Worm (Caenorhabditis elegans) whole organism, L3 larva: ENCODE data around the gene T06E6.10.
A peak's percentile ranks its signal among the peaks of the same experiment; 100 is the strongest.

Experiments used
- ZK546.5 ChIP-seq: sonication (generic microtip); optimal IDR thresholded peaks from 2 replicates; lab custom pipeline; 2017; ENCODE audit warnings: missing biosample characterization, missing genetic modification characterization
- aly-2 ChIP-seq: fragments of 150-350 bp; optimal IDR thresholded peaks from 2 replicates; lab custom pipeline; 2014; ENCODE audit warnings: missing biosample characterization, missing genetic modification characterization
- ceh-16 ChIP-seq: sonication (generic microtip); optimal IDR thresholded peaks from 2 replicates; lab custom pipeline; 2017; ENCODE audit warnings: missing biosample characterization, missing genetic modification characterization
- ceh-28 ChIP-seq: fragments of 150-350 bp; optimal IDR thresholded peaks from 2 replicates; lab custom pipeline; 2014; ENCODE audit warnings: missing biosample characterization, missing genetic modification reagents, missing genetic modification characterization
- ceh-82 ChIP-seq: fragments of 150-350 bp; optimal IDR thresholded peaks from 2 replicates; lab custom pipeline; 2014; ENCODE audit warnings: missing biosample characterization, missing genetic modification characterization
- daf-12 ChIP-seq: fragments of 150-350 bp; optimal IDR thresholded peaks from 2 replicates; lab custom pipeline; 2014; ENCODE audit warnings: missing biosample characterization, missing genetic modification reagents, missing genetic modification characterization
- egl-27 ChIP-seq: sonication (generic microtip); optimal IDR thresholded peaks from 4 replicates; lab custom pipeline; 2017; ENCODE audit warnings: missing biosample characterization, missing genetic modification reagents, missing genetic modification characterization
- elt-2 ChIP-seq: sonication (generic microtip); optimal IDR thresholded peaks from 2 replicates; lab custom pipeline; 2016; ENCODE audit warnings: missing genetic modification reagents, mild to moderate bottlenecking, missing genetic modification characterization, missing compliant biosample characterization
- elt-3 ChIP-seq, 3 experiments: fragments of 150-350 bp in 1 of 3; sonication (generic microtip) in 2 of 3; optimal IDR thresholded peaks; 2 replicates in 2 of 3; 4 replicates in 1 of 3; lab custom pipeline; 2014 to 2017; ENCODE audit warnings: missing biosample characterization in 3 of 3, missing genetic modification characterization in 3 of 3
- fkh-10 ChIP-seq: sonication (generic microtip); optimal IDR thresholded peaks from 2 replicates; lab custom pipeline; 2017; ENCODE audit warnings: missing biosample characterization, missing genetic modification reagents, missing genetic modification characterization
- fos-1 ChIP-seq: fragments of 150-350 bp; optimal IDR thresholded peaks from 2 replicates; lab custom pipeline; 2014; ENCODE audit warnings: missing biosample characterization, missing genetic modification characterization
- jun-1 ChIP-seq: fragments of 150-350 bp; optimal IDR thresholded peaks from 2 replicates; lab custom pipeline; 2014; ENCODE audit warnings: missing biosample characterization, missing genetic modification reagents, missing genetic modification characterization
- lin-39 ChIP-seq: fragments of 150-350 bp; optimal IDR thresholded peaks from 2 replicates; lab custom pipeline; 2018; ENCODE audit warnings: missing biosample characterization, missing genetic modification reagents, missing genetic modification characterization
- lsy-12 ChIP-seq: sonication (generic microtip); optimal IDR thresholded peaks from 2 replicates; lab custom pipeline; 2016; ENCODE audit warnings: mild to moderate bottlenecking, missing genetic modification characterization, missing compliant biosample characterization
- mdl-1 ChIP-seq: fragments of 150-350 bp; optimal IDR thresholded peaks from 2 replicates; lab custom pipeline; 2014; ENCODE audit warnings: missing biosample characterization, missing genetic modification characterization
- nfya-1 ChIP-seq: sonication (generic microtip); optimal IDR thresholded peaks from 2 replicates; lab custom pipeline; 2017; ENCODE audit warnings: missing genetic modification characterization, mild to moderate bottlenecking, missing compliant biosample characterization, antibody characterized with exemption, moderate library complexity; ENCODE audit not compliant: insufficient read depth
- nhr-11 ChIP-seq: fragments of 150-350 bp; optimal IDR thresholded peaks from 2 replicates; lab custom pipeline; 2014; ENCODE audit warnings: missing biosample characterization, missing genetic modification characterization
- nhr-12 ChIP-seq: fragments of 150-350 bp; optimal IDR thresholded peaks from 2 replicates; lab custom pipeline; 2014; ENCODE audit warnings: missing biosample characterization, missing genetic modification characterization
- nhr-23 ChIP-seq: fragments of 150-350 bp; optimal IDR thresholded peaks from 2 replicates; lab custom pipeline; 2014; ENCODE audit warnings: missing biosample characterization, missing genetic modification reagents, missing genetic modification characterization
- nhr-237 ChIP-seq: fragments of 150-350 bp; optimal IDR thresholded peaks from 2 replicates; lab custom pipeline; 2014; ENCODE audit warnings: missing biosample characterization, missing genetic modification characterization
- nhr-25 ChIP-seq: sonication (generic microtip); optimal IDR thresholded peaks from 2 replicates; lab custom pipeline; 2017; ENCODE audit warnings: missing biosample characterization, missing genetic modification characterization
- nhr-28 ChIP-seq: fragments of 150-350 bp; optimal IDR thresholded peaks from 2 replicates; lab custom pipeline; 2014; ENCODE audit warnings: missing biosample characterization, missing genetic modification characterization
- nhr-43 ChIP-seq: sonication (generic microtip); optimal IDR thresholded peaks from 2 replicates; lab custom pipeline; 2016; ENCODE audit warnings: mild to moderate bottlenecking, missing genetic modification characterization, missing compliant biosample characterization; ENCODE audit not compliant: poor library complexity, severe bottlenecking
- nhr-67 ChIP-seq: fragments of 150-350 bp; optimal IDR thresholded peaks from 2 replicates; lab custom pipeline; 2014; ENCODE audit warnings: missing biosample characterization, missing genetic modification characterization
- nhr-76 ChIP-seq: fragments of 150-350 bp; sonication (generic microtip); optimal IDR thresholded peaks from 5 replicates; lab custom pipeline; 2014; ENCODE audit warnings: missing biosample characterization, missing genetic modification characterization
- nhr-77 ChIP-seq: fragments of 150-350 bp; optimal IDR thresholded peaks from 2 replicates; lab custom pipeline; 2014; ENCODE audit warnings: missing biosample characterization, missing genetic modification characterization
- pha-4 ChIP-seq: fragments of 150-350 bp; optimal IDR thresholded peaks from 2 replicates; lab custom pipeline; 2014; ENCODE audit warnings: missing biosample characterization, missing genetic modification reagents, missing genetic modification characterization
- pqm-1 ChIP-seq: fragments of 150-350 bp; optimal IDR thresholded peaks from 2 replicates; lab custom pipeline; 2017; ENCODE audit warnings: missing biosample characterization, missing genetic modification characterization, inconsistent platforms
- sea-2 ChIP-seq: fragments of 150-350 bp; sonication (generic microtip); optimal IDR thresholded peaks from 4 replicates; lab custom pipeline; 2014; ENCODE audit warnings: missing biosample characterization, missing genetic modification reagents, missing genetic modification characterization
- skn-1 ChIP-seq: fragments of 150-350 bp; optimal IDR thresholded peaks from 2 replicates; lab custom pipeline; 2014; ENCODE audit warnings: missing biosample characterization, missing genetic modification characterization
- snpc-4 ChIP-seq: fragments of 150-350 bp; optimal IDR thresholded peaks from 2 replicates; lab custom pipeline; 2014; ENCODE audit warnings: missing biosample characterization, missing genetic modification characterization
- tbx-2 ChIP-seq: sonication (generic microtip); optimal IDR thresholded peaks from 2 replicates; lab custom pipeline; 2016; ENCODE audit warnings: mild to moderate bottlenecking, missing genetic modification characterization, missing compliant biosample characterization
- unc-39 ChIP-seq: sonication (generic microtip); optimal IDR thresholded peaks from 4 replicates; lab custom pipeline; 2017; ENCODE audit warnings: missing biosample characterization, missing genetic modification characterization
- zag-1 ChIP-seq: fragments of 150-350 bp; optimal IDR thresholded peaks from 2 replicates; lab custom pipeline; 2014; ENCODE audit warnings: missing biosample characterization, missing genetic modification characterization

T06E6.10 gene

DNA sequence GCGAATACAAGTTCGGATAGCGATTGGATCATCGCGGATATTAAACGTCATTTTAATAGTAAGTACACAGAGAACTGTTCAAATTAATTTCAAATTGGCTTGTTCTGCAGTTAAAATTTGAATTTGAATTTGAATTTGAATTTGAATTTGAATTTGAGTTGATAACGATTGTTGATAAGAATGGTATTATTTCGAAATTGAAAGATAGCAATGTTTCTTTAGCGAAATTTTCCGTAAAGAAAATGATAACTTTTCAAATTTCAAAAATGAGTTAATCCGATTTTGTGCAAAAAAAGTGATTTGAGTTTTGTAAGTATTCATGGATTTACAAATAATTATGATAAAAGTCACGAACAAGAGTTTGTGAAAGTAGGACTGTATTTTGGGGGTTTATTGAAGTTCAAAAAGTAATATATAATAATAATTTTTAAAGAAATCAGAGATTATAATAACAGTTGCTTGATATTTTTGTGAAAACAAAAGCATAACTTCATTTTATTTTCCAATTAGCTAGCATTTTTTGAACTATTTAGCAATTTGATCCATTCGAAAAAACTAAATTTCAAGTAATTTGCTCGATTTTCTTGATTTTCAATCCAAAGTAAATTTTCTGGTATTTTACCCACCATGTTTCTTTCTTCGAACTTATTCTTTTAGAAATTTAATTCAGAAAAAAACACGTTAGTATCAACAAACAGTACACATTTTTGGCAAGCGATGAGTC, 7.6 kb downstream of the T06E6.10 start, which contains the start of gene Y36E3A.2:
Gene Y36E3A.2, plus strand, starts transcription at position 674 of the 724 bp plus-strand sequence.
- no peak for TF ChIP-seq nfya-1 (tag; lab: Kevin White, UChicago)
- TF ChIP-seq nhr-25 = no peak
- no peak for TF ChIP-seq nhr-76 (tag; lab: Kevin White, UChicago)
- no peak for TF ChIP-seq nhr-237
- no peak for TF ChIP-seq nhr-28 (tag; lab: Kevin White, UChicago)
- no peak for TF ChIP-seq lin-39 (tag; lab: Kevin White, UChicago)
- TF ChIP-seq nhr-43 (tag; lab: Kevin White, UChicago) = no peak
- TF ChIP-seq jun-1 (tag; lab: Kevin White, UChicago) = no peak
- no peak for TF ChIP-seq nhr-67 (tag; lab: Kevin White, UChicago)
- peak; percentile 1 for TF ChIP-seq pha-4 (tag; lab: Kevin White, UChicago)
- TF ChIP-seq daf-12 = no peak
- TF ChIP-seq nhr-77 (tag; lab: Kevin White, UChicago) = no peak
- TF ChIP-seq lsy-12 = no peak
- TF ChIP-seq nhr-11 (tag; lab: Kevin White, UChicago) = no peak
- no peak for TF ChIP-seq nhr-12 (tag; lab: Kevin White, UChicago)
- peak; percentile 70 for TF ChIP-seq elt-2 (tag; lab: Kevin White, UChicago)

DNA sequence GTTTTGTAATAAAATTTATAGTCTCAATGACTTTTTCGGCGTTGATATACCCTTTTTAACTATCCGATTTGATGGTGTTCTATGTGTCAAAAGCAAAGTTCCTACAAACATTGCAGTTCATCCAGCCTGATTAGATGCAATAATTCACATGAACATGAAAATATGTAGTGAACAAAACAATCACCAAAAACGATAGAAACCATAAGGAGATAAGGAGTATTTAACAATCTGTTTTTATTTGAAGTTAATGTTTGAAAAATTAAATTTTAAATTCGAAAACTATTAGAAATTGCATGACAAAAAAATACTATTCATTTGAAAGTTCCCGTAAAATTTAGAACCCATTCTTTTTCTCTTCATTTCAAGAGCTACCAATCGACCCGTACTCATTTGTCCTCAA, 9.0 kb downstream of the T06E6.10 start, which contains the start of gene fbxa-209:
Gene fbxa-209, minus strand, starts transcription at position 101 of the 400 bp plus-strand sequence.
- TF ChIP-seq fos-1 (tag; lab: Kevin White, UChicago) (no peak), fkh-10 (GFP tag; lab: Kevin White, UChicago) (no peak), ceh-16 (tag; lab: Kevin White, UChicago) (no peak), daf-12 (no peak), snpc-4 (tag; lab: Kevin White, UChicago) (no peak), ceh-28 (tag; lab: Kevin White, UChicago) (no peak), pqm-1 (no peak), egl-27 (tag; lab: Kevin White, UChicago) (no peak), jun-1 (tag; lab: Kevin White, UChicago) (no peak), mdl-1 (tag; lab: Kevin White, UChicago) (no peak), ceh-82 (tag; lab: Kevin White, UChicago) (no peak)

DNA sequence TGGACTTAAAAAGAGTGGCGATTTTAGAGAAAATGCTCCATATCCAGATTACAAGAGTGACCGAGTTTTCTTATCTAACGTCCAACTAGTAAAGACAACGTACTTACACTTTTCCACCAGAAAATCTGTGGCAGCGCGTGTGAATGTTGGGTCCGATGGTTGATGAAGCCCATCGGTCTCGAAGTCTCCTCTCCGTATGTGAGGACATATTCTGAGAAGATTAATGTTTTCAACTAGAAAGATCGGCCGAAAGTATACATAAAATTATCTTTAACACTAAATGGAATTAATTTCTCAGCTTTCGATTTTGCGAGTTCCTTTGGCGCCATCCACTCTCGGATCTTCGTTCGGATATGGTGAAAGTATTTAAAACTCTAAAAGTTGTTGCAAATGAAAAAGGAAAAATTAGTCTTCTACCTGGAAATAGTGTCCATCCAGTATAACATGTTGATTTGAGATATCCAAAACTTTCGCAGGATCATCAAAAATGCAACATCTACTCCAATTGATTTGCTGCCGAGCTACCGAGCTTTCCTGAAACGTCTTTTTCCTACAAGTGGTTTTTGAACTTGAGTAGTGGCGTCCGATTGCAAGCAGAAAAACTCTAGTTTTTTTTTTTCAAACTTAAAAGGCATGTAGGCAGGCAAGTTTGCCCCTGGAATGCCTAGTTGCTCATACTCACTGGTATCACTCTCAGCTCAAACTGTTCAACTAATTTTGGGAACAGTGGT, 13.6 kb downstream of the T06E6.10 start:
- no peak for TF ChIP-seq aly-2 (tag; lab: Kevin White, UChicago)
- no peak for TF ChIP-seq skn-1 (tag; lab: Kevin White, UChicago)
- no peak for TF ChIP-seq elt-2 (tag; lab: Kevin White, UChicago)
- no peak for TF ChIP-seq lin-39 (tag; lab: Kevin White, UChicago)
- no peak for TF ChIP-seq nhr-23 (tag; lab: Kevin White, UChicago)
- TF ChIP-seq sea-2 (GFP tag; lab: Kevin White, UChicago) = no peak
- no peak for TF ChIP-seq tbx-2 (tag; lab: Kevin White, UChicago)
- no peak for TF ChIP-seq nhr-77 (tag; lab: Kevin White, UChicago)
- TF ChIP-seq daf-12 = no peak
- TF ChIP-seq snpc-4 (tag; lab: Kevin White, UChicago) = no peak
- TF ChIP-seq ZK546.5 (tag; lab: Kevin White, UChicago) = no peak
- TF ChIP-seq jun-1 (tag; lab: Kevin White, UChicago) = no peak
- no peak for TF ChIP-seq lsy-12
- TF ChIP-seq nhr-12 (tag; lab: Kevin White, UChicago) = no peak

DNA sequence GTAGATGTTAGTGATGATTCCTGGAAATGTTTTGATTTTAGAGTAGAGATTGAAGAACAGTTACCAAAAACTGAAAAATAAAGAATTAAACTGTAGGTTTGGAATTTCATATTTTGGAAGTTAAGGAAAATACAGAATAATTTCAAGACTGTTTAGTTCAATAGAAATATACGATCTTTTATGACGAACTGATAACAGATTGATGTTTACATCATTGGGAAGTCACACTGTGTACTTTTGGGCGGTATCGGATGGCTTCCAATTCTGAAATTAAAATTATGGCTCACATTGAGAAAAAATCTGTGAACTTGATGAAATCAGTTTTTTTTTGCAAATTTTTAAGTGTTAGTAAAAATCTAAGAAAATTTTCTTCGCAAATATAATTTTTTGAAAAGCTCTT, 14.5 kb downstream of the T06E6.10 start, which contains the start of gene T26H5.8:
Gene T26H5.8, minus strand, starts transcription at position 270 of the 400 bp plus-strand sequence.
- TF ChIP-seq ceh-82 (tag; lab: Kevin White, UChicago) = no peak
- no peak for TF ChIP-seq tbx-2 (tag; lab: Kevin White, UChicago)
- TF ChIP-seq skn-1 (tag; lab: Kevin White, UChicago) = no peak
- no peak for TF ChIP-seq nhr-28 (tag; lab: Kevin White, UChicago)
- no peak for TF ChIP-seq fkh-10 (GFP tag; lab: Kevin White, UChicago)
- no peak for TF ChIP-seq elt-3 (tag; optimal IDR thresholded peaks at IDR 0.05; lab: Kevin White, UChicago)
- TF ChIP-seq nhr-12 (tag; lab: Kevin White, UChicago) = no peak
- no peak for TF ChIP-seq nhr-43 (tag; lab: Kevin White, UChicago)
- no peak for TF ChIP-seq ZK546.5 (tag; lab: Kevin White, UChicago)
- TF ChIP-seq lsy-12 = no peak
- TF ChIP-seq nhr-11 (tag; lab: Kevin White, UChicago) = no peak
- no peak for TF ChIP-seq unc-39
- peak; percentile 90 for TF ChIP-seq pha-4 (tag; lab: Kevin White, UChicago)
- TF ChIP-seq pqm-1 = peak; percentile 86
- TF ChIP-seq daf-12 = no peak
- no peak for TF ChIP-seq ceh-28 (tag; lab: Kevin White, UChicago)
- no peak for TF ChIP-seq zag-1 (tag; lab: Kevin White, UChicago)
- TF ChIP-seq elt-2 (tag; lab: Kevin White, UChicago) = peak; percentile 56
